Fruit fly (Drosophila melanogaster) whole organism, pupa: ENCODE data around the gene lic.
A peak's percentile ranks its signal among the peaks of the same experiment; 100 is the strongest.

Source experiments
- CG10348 ChIP-seq: fragments of 200-800 bp; sonication (Bioruptor generic); IDR thresholded peaks from 2 replicates; pipeline ENCODE4 v1.3.6; 2022; ENCODE audit warnings: missing biosample characterization, missing genetic modification characterization
- CG12605 ChIP-seq: fragments of 200-800 bp; sonication (Bioruptor generic); IDR thresholded peaks from 2 replicates; pipeline ENCODE4 v1.3.6; 2022; ENCODE audit warnings: missing biosample characterization, missing genetic modification characterization
- CG13204 ChIP-seq: fragments of 200-800 bp; sonication (Bioruptor generic); optimal IDR thresholded peaks from 2 replicates; lab custom pipeline; 2018; ENCODE audit warnings: missing biosample characterization, mild to moderate bottlenecking, missing genetic modification characterization, moderate library complexity
- CG14655 ChIP-seq: fragments of 200-800 bp; sonication (Bioruptor generic); optimal IDR thresholded peaks from 3 replicates; lab custom pipeline; 2017; ENCODE audit warnings: mild to moderate bottlenecking, missing biosample characterization, missing genetic modification reagents, missing genetic modification characterization
- CG15710 ChIP-seq: fragments of 200-800 bp; sonication (Bioruptor generic); optimal IDR thresholded peaks from 2 replicates; lab custom pipeline; 2018; ENCODE audit warnings: missing biosample characterization, mild to moderate bottlenecking, missing genetic modification characterization, moderate library complexity
- CG17806 ChIP-seq: fragments of 200-800 bp; sonication (Bioruptor generic); optimal IDR thresholded peaks from 2 replicates; lab custom pipeline; 2018; ENCODE audit warnings: missing biosample characterization, mild to moderate bottlenecking, missing genetic modification characterization, moderate library complexity
- CG32121 ChIP-seq: fragments of 200-800 bp; sonication (Bioruptor generic); IDR thresholded peaks from 2 replicates; pipeline ENCODE4 v1.3.6; 2022; ENCODE audit warnings: missing biosample characterization, missing genetic modification characterization
- CG34367 ChIP-seq: fragments of 200-800 bp; sonication (Bioruptor generic); optimal IDR thresholded peaks from 2 replicates; lab custom pipeline; 2018; ENCODE audit warnings: missing biosample characterization, mild to moderate bottlenecking, missing genetic modification characterization
- CG4496 ChIP-seq: fragments of 200-800 bp; sonication (Bioruptor generic); IDR thresholded peaks from 3 replicates; pipeline ENCODE4 v1.3.6; 2022; ENCODE audit warnings: missing biosample characterization, missing genetic modification characterization
- CG8159 ChIP-seq: fragments of 200-800 bp; sonication (Bioruptor generic); optimal IDR thresholded peaks from 3 replicates; lab custom pipeline; 2018; ENCODE audit warnings: missing biosample characterization, mild to moderate bottlenecking, missing genetic modification characterization, moderate library complexity
- CG8301 ChIP-seq: fragments of 200-800 bp; sonication (Bioruptor generic); optimal IDR thresholded peaks from 2 replicates; lab custom pipeline; 2018; ENCODE audit warnings: missing biosample characterization, mild to moderate bottlenecking, missing genetic modification characterization
- CG9948 ChIP-seq: fragments of 200-800 bp; sonication (Bioruptor generic); optimal IDR thresholded peaks from 2 replicates; lab custom pipeline; 2018; ENCODE audit warnings: missing biosample characterization, mild to moderate bottlenecking, missing genetic modification characterization, moderate library complexity
- D1 ChIP-seq: fragments of 200-800 bp; sonication (Bioruptor generic); optimal IDR thresholded peaks from 2 replicates; lab custom pipeline; 2018; ENCODE audit warnings: missing biosample characterization, mild to moderate bottlenecking, missing genetic modification characterization, moderate library complexity
- EcR ChIP-seq: fragments of 200-800 bp; sonication (Bioruptor generic); optimal IDR thresholded peaks from 3 replicates; lab custom pipeline; 2019; ENCODE audit warnings: missing biosample characterization, missing genetic modification characterization, mild to moderate bottlenecking, moderate library complexity, missing genetic modification reagents
- Ets98B ChIP-seq: fragments of 200-800 bp; sonication (Bioruptor generic); IDR thresholded peaks from 2 replicates; pipeline ENCODE4 v1.3.6; 2022; ENCODE audit warnings: missing biosample characterization, missing genetic modification characterization
- Pif1A ChIP-seq: fragments of 200-800 bp; sonication (Bioruptor generic); optimal IDR thresholded peaks from 3 replicates; lab custom pipeline; 2016; ENCODE audit warnings: missing biosample characterization, missing genetic modification characterization
- Pif1B ChIP-seq: fragments of 200-800 bp; sonication (Bioruptor generic); optimal IDR thresholded peaks from 3 replicates; lab custom pipeline; 2016; ENCODE audit warnings: missing biosample characterization, missing genetic modification characterization
- fd96Ca ChIP-seq: fragments of 200-800 bp; sonication (Bioruptor generic); IDR thresholded peaks from 3 replicates; pipeline ENCODE4 v1.3.6; 2022; ENCODE audit warnings: missing biosample characterization, missing genetic modification characterization
- gl ChIP-seq: fragments of 200-800 bp; sonication (Bioruptor generic); optimal IDR thresholded peaks from 2 replicates; lab custom pipeline; 2018; ENCODE audit warnings: missing biosample characterization, mild to moderate bottlenecking, missing genetic modification characterization
- rn ChIP-seq: fragments of 200-800 bp; sonication (Bioruptor generic); IDR thresholded peaks from 2 replicates; pipeline ENCODE4 v1.3.6; 2022; ENCODE audit warnings: missing biosample characterization, missing genetic modification characterization

Gene lic

dm6 chrX:13090656-13091261 is at the start of gene lic:
Gene lic (plus strand): TSS chrX:13091145.
- TF ChIP-seq Pif1A (GFP tag; lab: Kevin White, UChicago) (no peak), EcR (GFP tag; lab: Kevin White, UChicago) (no peak), rn (no peak), CG15710 (tag; lab: Kevin White, UChicago) (no peak), CG14655 (GFP tag; lab: Kevin White, UChicago) (no peak), Pif1B (GFP tag; lab: Kevin White, UChicago) (no peak), CG34367 (tag; lab: Kevin White, UChicago) (no peak), CG9948 (tag; lab: Kevin White, UChicago) (no peak), CG12605 (no peak), CG10348 (GFP tag; lab: Robert Waterston, UW) (no peak), CG17806 (tag; lab: Kevin White, UChicago) (no peak)

DNA sequence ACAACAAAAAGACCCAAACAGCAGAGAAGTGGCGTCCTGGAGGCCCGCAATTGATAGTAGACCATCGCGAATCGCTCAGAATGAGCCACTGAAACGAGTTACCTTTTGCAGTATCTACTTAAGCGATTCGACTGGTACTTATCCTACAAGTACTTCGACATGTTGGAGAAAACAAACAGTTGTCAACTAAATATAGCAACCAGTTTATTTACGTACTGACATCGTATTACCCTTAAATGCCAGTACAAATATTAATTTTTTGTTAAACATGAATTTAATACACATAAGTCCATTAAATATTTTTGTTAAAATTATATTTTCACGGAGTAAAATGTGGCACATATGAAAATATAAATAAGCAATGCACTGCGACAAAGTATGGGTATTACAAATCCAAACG is 35.7 kb upstream of the lic start, which contains the start of gene CG12715:
TSS of gene CG12715 (minus strand) at position 101 of the 400 bp plus-strand sequence.
- TF ChIP-seq Ets98B (GFP tag; lab: Robert Waterston, UW) = no peak

DNA sequence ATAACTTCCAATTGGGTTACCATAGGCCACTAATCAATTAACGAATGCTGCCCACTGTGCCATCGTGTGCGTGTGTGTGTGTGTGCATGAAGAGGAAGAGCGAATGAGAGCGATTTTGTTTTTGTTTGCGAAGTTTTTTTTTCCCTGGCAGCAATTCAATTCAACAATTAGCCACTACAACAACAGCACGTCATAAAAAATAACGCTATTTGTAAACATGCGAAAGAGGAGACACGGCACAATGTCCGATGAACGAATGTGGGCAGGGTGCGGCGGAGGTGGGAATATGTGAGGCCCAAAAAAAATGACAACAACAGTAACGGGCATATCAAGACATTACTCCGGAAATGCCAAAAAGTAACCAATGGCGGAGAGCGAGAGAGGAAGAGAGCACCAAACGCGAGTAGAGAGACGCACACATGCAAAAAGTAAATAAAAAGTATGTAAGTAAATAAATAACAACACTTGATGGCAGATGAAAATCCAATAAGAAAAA is 3.6 kb upstream of the lic start:
- TF ChIP-seq CG14655 (GFP tag; lab: Kevin White, UChicago) (no peak), CG12605 (no peak), CG34367 (tag; lab: Kevin White, UChicago) (no peak), CG8301 (peak; percentile 7), fd96Ca (GFP tag; lab: Robert Waterston, UW) (0 out of 3 replicates have a peak, but pooled peaks have one; percentile 33), CG4496 (peak; percentile 47; the same call in 1 of the 3 replicates), Pif1B (GFP tag; lab: Kevin White, UChicago) (peak; percentile 47)

DNA sequence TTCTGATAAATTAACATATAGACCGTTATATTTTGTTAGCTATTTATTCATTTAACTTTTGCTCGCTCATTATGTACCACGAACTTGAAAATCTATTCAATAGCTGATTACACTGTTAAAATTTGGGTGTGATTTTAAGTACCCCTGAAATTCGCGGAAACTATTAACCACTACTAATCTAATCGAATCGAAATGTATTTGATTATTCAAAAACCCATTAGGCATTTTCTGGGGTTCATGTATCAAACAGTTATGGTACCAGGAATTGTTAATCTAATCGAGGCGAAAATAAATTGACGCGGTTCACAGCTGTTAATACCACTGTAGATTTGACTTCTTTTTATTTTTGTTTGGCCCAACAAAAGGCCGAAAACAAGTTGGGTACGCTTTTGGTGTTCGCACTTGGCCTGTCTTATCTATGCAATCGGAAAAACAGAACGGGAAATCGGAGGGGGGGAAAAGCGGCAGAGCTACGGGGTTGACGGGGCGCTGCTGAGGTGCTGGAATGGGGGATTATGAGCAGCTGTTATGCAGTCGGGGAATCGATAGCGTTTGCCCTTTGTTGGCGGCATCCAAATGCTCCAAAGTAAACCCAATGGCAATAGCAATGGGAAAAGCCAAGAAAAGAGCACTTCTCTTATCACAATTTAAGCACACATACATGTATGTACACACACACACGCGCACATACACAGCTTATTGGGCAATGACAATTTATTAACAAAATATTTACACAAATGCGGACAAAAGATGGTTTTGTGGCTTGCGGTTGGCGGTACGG is 2.7 kb upstream of the lic start:
- TF ChIP-seq CG10348 (GFP tag; lab: Robert Waterston, UW) (no peak), fd96Ca (GFP tag; lab: Robert Waterston, UW) (0 out of 3 replicates have a peak, but pooled peaks have one; percentile 21), CG4496 (0 out of 3 replicates have a peak, but pooled peaks have one; percentile 12), CG32121 (GFP tag; lab: Robert Waterston, UW) (no peak), CG8301 (peak; percentile 6)

- TF ChIP-seq CG14655 (GFP tag; lab: Kevin White, UChicago) (no peak), Pif1B (GFP tag; lab: Kevin White, UChicago) (no peak), rn (no peak), CG32121 (GFP tag; lab: Robert Waterston, UW) (no peak), gl (tag; lab: Kevin White, UChicago) (no peak), CG4496 (no peak), Ets98B (GFP tag; lab: Robert Waterston, UW) (no peak), CG10348 (GFP tag; lab: Robert Waterston, UW) (no peak), CG9948 (tag; lab: Kevin White, UChicago) (no peak)
Observed at dm6 chrX:13089375-13089774, 1.6 kb upstream of the lic start.

DNA sequence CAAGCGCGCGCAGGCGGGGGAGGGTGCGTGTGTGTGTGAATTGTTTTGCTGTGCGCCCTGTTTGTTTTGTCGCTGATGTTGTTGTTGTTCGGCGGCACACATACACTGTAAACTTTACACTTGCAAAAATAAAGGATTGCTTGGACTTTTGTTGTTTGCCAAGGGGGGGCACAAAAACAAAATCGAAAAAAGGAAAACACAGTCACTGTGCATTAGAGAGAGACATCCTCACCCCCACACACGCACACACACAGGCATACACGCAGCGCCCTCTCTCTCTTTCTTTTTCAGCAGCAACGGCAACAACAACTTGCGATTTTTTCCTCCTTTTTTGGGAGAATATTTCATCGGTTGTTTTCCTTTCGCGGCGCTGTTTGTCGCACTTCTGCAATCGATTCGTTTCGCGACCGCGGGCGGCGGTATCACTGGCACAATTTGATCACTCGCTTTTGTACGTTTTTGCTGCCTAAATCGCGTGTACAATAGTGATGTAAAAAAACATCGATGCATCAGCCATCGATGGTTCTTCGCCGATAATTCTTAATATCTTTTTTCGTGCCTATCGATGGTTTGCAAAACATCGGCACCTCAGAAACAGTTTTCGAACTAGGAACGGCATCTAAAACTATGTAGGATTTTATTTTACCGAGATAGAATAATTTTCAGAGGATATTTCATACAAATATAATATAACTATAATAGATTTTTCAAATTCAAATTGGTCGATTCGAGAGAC is 857 bp upstream of the lic start, which contains the start of gene hep:
TSS of gene hep (minus strand) at position 515 of the 736 bp plus-strand sequence.
- TF ChIP-seq fd96Ca (GFP tag; lab: Robert Waterston, UW) (0 out of 3 replicates have a peak, but pooled peaks have one; percentile 13), rn (no peak), CG13204 (GFP tag; lab: Kevin White, UChicago) (no peak), CG32121 (GFP tag; lab: Robert Waterston, UW) (0 out of 2 replicates have a peak, but pooled peaks have one; percentile 42), CG8159 (tag; lab: Kevin White, UChicago) (peak; percentile 12), CG8301 (peak; percentile 30)

DNA sequence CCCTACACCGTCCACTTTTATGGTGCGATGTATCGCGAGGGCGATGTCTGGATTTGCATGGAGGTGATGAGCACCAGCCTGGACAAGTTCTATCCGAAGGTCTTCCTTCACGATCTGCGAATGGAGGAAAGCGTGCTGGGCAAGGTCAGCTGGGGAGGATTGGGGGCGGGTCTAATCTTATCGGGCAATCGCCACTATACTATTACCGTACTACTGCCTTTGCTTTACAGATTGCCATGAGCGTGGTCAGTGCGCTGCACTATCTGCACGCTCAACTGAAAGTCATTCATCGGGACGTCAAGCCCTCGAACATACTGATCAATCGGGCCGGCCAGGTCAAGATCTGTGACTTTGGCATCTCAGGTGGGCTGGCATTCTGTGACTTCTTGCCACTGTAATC is 914 bp downstream of the lic start:
- TF ChIP-seq gl (tag; lab: Kevin White, UChicago) (no peak), CG17806 (tag; lab: Kevin White, UChicago) (no peak), CG14655 (GFP tag; lab: Kevin White, UChicago) (no peak), Pif1A (GFP tag; lab: Kevin White, UChicago) (no peak), CG10348 (GFP tag; lab: Robert Waterston, UW) (no peak), CG34367 (tag; lab: Kevin White, UChicago) (no peak), CG15710 (tag; lab: Kevin White, UChicago) (no peak), D1 (tag; lab: Kevin White, UChicago) (no peak), CG9948 (tag; lab: Kevin White, UChicago) (no peak), CG4496 (no peak), fd96Ca (GFP tag; lab: Robert Waterston, UW) (no peak), rn (no peak), CG13204 (GFP tag; lab: Kevin White, UChicago) (no peak), Ets98B (GFP tag; lab: Robert Waterston, UW) (no peak), CG8159 (tag; lab: Kevin White, UChicago) (no peak), EcR (GFP tag; lab: Kevin White, UChicago) (no peak), CG12605 (no peak), CG32121 (GFP tag; lab: Robert Waterston, UW) (no peak)
- TF ChIP-seq, all 21 proteins: peak for 0
